Worm (Caenorhabditis elegans): Measurements from ENCODE around the gene C42C1.9.

C42C1.9 gene

ce11 chrIV:12265877-12266276 is 23.4 kb upstream of the C42C1.9 start:
- no peak for TF ChIP-seq M03D4.4 (tag; optimal IDR thresholded peaks at IDR 0.05)
- no peak for TF ChIP-seq cnd-1 (tag; optimal IDR thresholded peaks at IDR 0.05)
- TF ChIP-seq hlh-1 (tag; optimal IDR thresholded peaks at IDR 0.05), result no peak
- TF ChIP-seq nhr-76 (tag; optimal IDR thresholded peaks at IDR 0.05), result no peak
- no peak for TF ChIP-seq nhr-2 (tag; optimal IDR thresholded peaks at IDR 0.05)
- no peak for TF ChIP-seq ceh-83 (GFP tag; optimal IDR thresholded peaks at IDR 0.05)
- no peak for TF ChIP-seq unc-39 (tag; optimal IDR thresholded peaks at IDR 0.05)
- no peak for TF ChIP-seq lin-13 (tag; optimal IDR thresholded peaks at IDR 0.05)
- no peak for TF ChIP-seq zip-8 (tag; optimal IDR thresholded peaks at IDR 0.05)
- TF ChIP-seq nhr-12 (tag; optimal IDR thresholded peaks at IDR 0.05), result no peak
- no peak for TF ChIP-seq tbx-8 (GFP tag; optimal IDR thresholded peaks at IDR 0.05)
- TF ChIP-seq lsy-2 (tag; optimal IDR thresholded peaks at IDR 0.05), result no peak
- TF ChIP-seq ztf-11 (tag; optimal IDR thresholded peaks at IDR 0.05), result no peak
- TF ChIP-seq sem-2 (GFP tag; optimal IDR thresholded peaks at IDR 0.05), result no peak
- TF ChIP-seq elt-1 (tag; optimal IDR thresholded peaks at IDR 0.05; ENCODE audit: borderline replicate concordance, insufficient read depth), result no peak
- TF ChIP-seq mab-5 (tag; optimal IDR thresholded peaks at IDR 0.05), result no peak
- no peak for TF ChIP-seq ces-1 (GFP tag; optimal IDR thresholded peaks at IDR 0.05)

ce11 chrIV:12268272-12269045 is 20.8 kb upstream of the C42C1.9 start, which contains the start of the genes ppm-1.H and rpl-34:
ppm-1.H (minus strand) TSS chrIV:12268322.
rpl-34 (plus strand) TSS chrIV:12268995.
- TF ChIP-seq lin-32 (GFP tag; optimal IDR thresholded peaks at IDR 0.05), result no peak
- TF ChIP-seq lsy-2 (tag; optimal IDR thresholded peaks at IDR 0.05), result peak; percentile 96
- TF ChIP-seq ztf-11 (tag; optimal IDR thresholded peaks at IDR 0.05), result no peak
- TF ChIP-seq flh-1 (GFP tag; optimal IDR thresholded peaks at IDR 0.05), result no peak
- TF ChIP-seq hlh-1 (tag; optimal IDR thresholded peaks at IDR 0.05), result peak; percentile 92
- no peak for TF ChIP-seq zip-8 (tag; optimal IDR thresholded peaks at IDR 0.05)
- no peak for TF ChIP-seq unc-39 (tag; optimal IDR thresholded peaks at IDR 0.05)
- no peak for TF ChIP-seq nhr-28 (tag; optimal IDR thresholded peaks at IDR 0.05)
- peak; percentile 45 for TF ChIP-seq ceh-39 (tag; optimal IDR thresholded peaks at IDR 0.05)
- peak; percentile 40 for TF ChIP-seq pha-4 (tag; optimal IDR thresholded peaks at IDR 0.05)
- no peak for TF ChIP-seq ceh-83 (GFP tag; optimal IDR thresholded peaks at IDR 0.05)
- TF ChIP-seq nhr-12 (tag; optimal IDR thresholded peaks at IDR 0.05), result no peak
- TF ChIP-seq nhr-237 (tag; optimal IDR thresholded peaks at IDR 0.05), result peak; percentile 58
- TF ChIP-seq elt-3 (tag; optimal IDR thresholded peaks at IDR 0.05), result no peak
- TF ChIP-seq bed-3 (GFP tag; optimal IDR thresholded peaks at IDR 0.05), result no peak
- no peak for TF ChIP-seq mab-5 (tag; optimal IDR thresholded peaks at IDR 0.05)
- no peak for TF ChIP-seq nhr-2 (tag; optimal IDR thresholded peaks at IDR 0.05)
- TF ChIP-seq unc-62 (GFP tag; optimal IDR thresholded peaks at IDR 0.05), result peak; percentile 37
- no peak for TF ChIP-seq snpc-4 (tag; optimal IDR thresholded peaks at IDR 0.05)
- TF ChIP-seq mep-1 (tag; optimal IDR thresholded peaks at IDR 0.05), result peak; percentile 71
- no peak for TF ChIP-seq mls-2 (tag; optimal IDR thresholded peaks at IDR 0.05)
- no peak for TF ChIP-seq blmp-1 (tag; optimal IDR thresholded peaks at IDR 0.05)
- TF ChIP-seq unc-120 (tag; optimal IDR thresholded peaks at IDR 0.05; ENCODE audit: poor library complexity, severe bottlenecking), result peak; percentile 73
- no peak for TF ChIP-seq drap-1 (GFP tag; optimal IDR thresholded peaks at IDR 0.05)
- no peak for TF ChIP-seq M03D4.4 (tag; optimal IDR thresholded peaks at IDR 0.05)
- no peak for TF ChIP-seq nhr-76 (tag; optimal IDR thresholded peaks at IDR 0.05)
- TF ChIP-seq sem-2 (GFP tag; optimal IDR thresholded peaks at IDR 0.05), result no peak
- no peak for TF ChIP-seq elt-1 (tag; optimal IDR thresholded peaks at IDR 0.05; ENCODE audit: borderline replicate concordance, insufficient read depth)
- TF ChIP-seq ces-1 (GFP tag; optimal IDR thresholded peaks at IDR 0.05), result peak; percentile 73
- TF ChIP-seq ceh-43 (GFP tag; optimal IDR thresholded peaks at IDR 0.05), result peak; percentile 52
- TF ChIP-seq tbx-8 (GFP tag; optimal IDR thresholded peaks at IDR 0.05), result no peak
- peak; percentile 65 for TF ChIP-seq ham-2 (GFP tag; optimal IDR thresholded peaks at IDR 0.05)
- TF ChIP-seq sptf-1 (tag; optimal IDR thresholded peaks at IDR 0.05), result no peak
- TF ChIP-seq cnd-1 (tag; optimal IDR thresholded peaks at IDR 0.05), result no peak
- peak; percentile 61 for TF ChIP-seq lin-13 (tag; optimal IDR thresholded peaks at IDR 0.05)

ce11 chrIV:12270392-12270791 is 18.9 kb upstream of the C42C1.9 start, which contains the start of gene C42C1.3:
C42C1.3 (minus strand) TSS chrIV:12270492.
- TF ChIP-seq nhr-28 (tag; optimal IDR thresholded peaks at IDR 0.05) (no peak), ztf-11 (tag; optimal IDR thresholded peaks at IDR 0.05) (no peak), hlh-1 (tag; optimal IDR thresholded peaks at IDR 0.05) (no peak)
